Fruit fly (Drosophila melanogaster): ENCODE measurements around the gene CG7322.

The CG7322 gene

DNA sequence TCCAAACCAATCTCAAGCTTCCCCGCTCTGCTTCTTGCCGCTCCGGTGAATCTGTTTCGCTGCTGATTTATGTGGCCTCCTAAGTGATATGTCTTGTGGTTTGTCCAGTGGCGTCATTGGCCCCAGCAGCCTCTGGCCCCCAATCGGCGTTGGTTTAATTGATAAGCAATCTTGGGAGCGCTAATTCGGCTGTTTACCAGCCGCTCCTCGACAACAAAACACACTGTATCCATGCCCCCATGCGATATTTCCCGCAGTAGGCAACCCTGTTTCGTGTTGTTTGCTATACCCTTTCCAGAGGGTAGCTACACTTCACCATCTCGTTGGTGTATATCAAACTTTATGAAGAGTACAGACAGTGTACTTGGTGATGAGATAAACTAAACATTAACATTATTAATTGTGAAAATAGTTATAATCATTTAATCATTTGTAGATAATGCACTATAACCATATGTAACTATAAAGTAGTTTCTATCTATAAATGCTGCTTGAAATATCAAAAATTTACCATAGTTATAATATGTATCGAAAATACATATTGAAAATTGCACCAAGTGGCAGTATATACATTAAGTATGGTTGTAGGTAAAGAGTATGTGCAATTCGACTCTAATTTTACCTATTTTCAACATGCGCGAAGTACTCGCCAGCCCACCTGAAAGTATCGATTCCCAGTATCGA lies 9.1 kb downstream of the CG7322 start, which contains the start of gene shop (continued):
- TF ChIP-seq ranshi (GFP tag; IDR thresholded peaks at IDR 0.05): peak; percentile 54; the same call in 1 of the 2 replicates
- TF ChIP-seq crol (GFP tag; IDR thresholded peaks at IDR 0.05): no peak
- peak; percentile 73 for TF ChIP-seq dm (GFP tag; optimal IDR thresholded peaks at IDR 0.05)
- peak; percentile 72 for TF ChIP-seq CG13123 (GFP tag; optimal IDR thresholded peaks at IDR 0.05)
- peak; percentile 64 for TF ChIP-seq Bgb (GFP tag; IDR thresholded peaks at IDR 0.05; ENCODE audit: partially characterized antibody)
- TF ChIP-seq Nf-YB (GFP tag; optimal IDR thresholded peaks at IDR 0.05): peak; percentile 72
- TF ChIP-seq HLHmδ (GFP tag; optimal IDR thresholded peaks at IDR 0.05): no peak
- peak; percentile 68; the same call in 2 of the 3 replicates for TF ChIP-seq CG7357 (GFP tag; IDR thresholded peaks at IDR 0.05)
- no peak for TF ChIP-seq eyg (GFP tag; optimal IDR thresholded peaks at IDR 0.05)
- TF ChIP-seq CG9609 (GFP tag; optimal IDR thresholded peaks at IDR 0.05): peak; percentile 64
- TF ChIP-seq gfzf (GFP tag; optimal IDR thresholded peaks at IDR 0.05): no peak
- TF ChIP-seq CG10209 (GFP tag; optimal IDR thresholded peaks at IDR 0.05): peak; percentile 83
- peak; percentile 61; the same call in 1 of the 2 replicates for TF ChIP-seq NFAT (GFP tag; IDR thresholded peaks at IDR 0.05)
- peak; percentile 73 for TF ChIP-seq tgo (GFP tag; IDR thresholded peaks at IDR 0.05)
- peak; percentile 6 for TF ChIP-seq NC2α (GFP tag; optimal IDR thresholded peaks at IDR 0.05)
- TF ChIP-seq Fer2 (tag; optimal IDR thresholded peaks at IDR 0.05): peak; percentile 71
- TF ChIP-seq emc (GFP tag; optimal IDR thresholded peaks at IDR 0.05): peak; percentile 63
- peak; percentile 89 for TF ChIP-seq phol (tag; optimal IDR thresholded peaks at IDR 0.05)
- TF ChIP-seq Sry-δ (GFP tag; optimal IDR thresholded peaks at IDR 0.05): peak; percentile 37
- TF ChIP-seq hbn (GFP tag; IDR thresholded peaks at IDR 0.05; ENCODE audit: partially characterized antibody): peak; percentile 42; the same call in 1 of the 2 replicates
- TF ChIP-seq sqz (GFP tag; optimal IDR thresholded peaks at IDR 0.05): no peak
- peak; percentile 52 for TF ChIP-seq Dref (GFP tag; IDR thresholded peaks at IDR 0.05)
- peak; percentile 55 for TF ChIP-seq CG7928 (GFP tag; optimal IDR thresholded peaks at IDR 0.05)
- TF ChIP-seq CG10462 (GFP tag; optimal IDR thresholded peaks at IDR 0.05): peak; percentile 64
- TF ChIP-seq CG14860 (GFP tag; IDR thresholded peaks at IDR 0.05; ENCODE audit: partially characterized antibody): no peak
- no peak for TF ChIP-seq CG4282 (GFP tag; optimal IDR thresholded peaks at IDR 0.05)
- TF ChIP-seq CG4820 (GFP tag; optimal IDR thresholded peaks at IDR 0.05): peak; percentile 75
- peak; percentile 75 for TF ChIP-seq cato (GFP tag; optimal IDR thresholded peaks at IDR 0.05; ENCODE audit: borderline replicate concordance)
- TF ChIP-seq sc (optimal IDR thresholded peaks at IDR 0.05): no peak
- peak; percentile 63 for TF ChIP-seq sc (GFP tag; optimal IDR thresholded peaks at IDR 0.05)
- peak; percentile 86 for TF ChIP-seq slbo (GFP tag; IDR thresholded peaks at IDR 0.05)
- peak; percentile 84 for TF ChIP-seq HHEX (GFP tag; optimal IDR thresholded peaks at IDR 0.05)
- no peak; the same call in none of the 2 replicates for TF ChIP-seq E2f2 (GFP tag; IDR thresholded peaks at IDR 0.05)
- peak; percentile 76; the same call in 2 of the 3 replicates for TF ChIP-seq zfh1 (GFP tag; IDR thresholded peaks at IDR 0.05)
- no peak for TF ChIP-seq Neu2 (GFP tag; optimal IDR thresholded peaks at IDR 0.05; ENCODE audit: borderline replicate concordance)
- TF ChIP-seq D19B (GFP tag; optimal IDR thresholded peaks at IDR 0.05): peak; percentile 80
- no peak for TF ChIP-seq Lpt (GFP tag; optimal IDR thresholded peaks at IDR 0.05)
- peak; percentile 49 for TF ChIP-seq CG9876 (GFP tag; optimal IDR thresholded peaks at IDR 0.05)
- 0 out of 2 replicates have a peak, but pooled peaks have one; percentile 38 for TF ChIP-seq CG5953 (GFP tag; IDR thresholded peaks at IDR 0.05)
- TF ChIP-seq CG7786 (GFP tag; optimal IDR thresholded peaks at IDR 0.05): peak; percentile 74
- no peak for TF ChIP-seq z (GFP tag; IDR thresholded peaks at IDR 0.05)
- TF ChIP-seq pros (GFP tag; optimal IDR thresholded peaks at IDR 0.05): no peak
- TF ChIP-seq Optix (GFP tag; IDR thresholded peaks at IDR 0.05): no peak; the same call in 2 of the 3 replicates
- TF ChIP-seq Aef1 (GFP tag; IDR thresholded peaks at IDR 0.05): peak; percentile 71
- peak; percentile 71; the same call in 1 of the 3 replicates for TF ChIP-seq ase (GFP tag; IDR thresholded peaks at IDR 0.05)
- TF ChIP-seq lola (GFP tag; optimal IDR thresholded peaks at IDR 0.05): peak in 1 of 3 experiments; percentile 82
- no peak for TF ChIP-seq hth (optimal IDR thresholded peaks at IDR 0.05)
- TF ChIP-seq CG11247 (GFP tag; IDR thresholded peaks at IDR 0.05): peak; percentile 73
- no peak for TF ChIP-seq ro (GFP tag; IDR thresholded peaks at IDR 0.05)
- TF ChIP-seq CG6654 (GFP tag; optimal IDR thresholded peaks at IDR 0.05): peak; percentile 66
